Fruit fly (Drosophila melanogaster): ENCODE data around the gene slam.

DNA sequence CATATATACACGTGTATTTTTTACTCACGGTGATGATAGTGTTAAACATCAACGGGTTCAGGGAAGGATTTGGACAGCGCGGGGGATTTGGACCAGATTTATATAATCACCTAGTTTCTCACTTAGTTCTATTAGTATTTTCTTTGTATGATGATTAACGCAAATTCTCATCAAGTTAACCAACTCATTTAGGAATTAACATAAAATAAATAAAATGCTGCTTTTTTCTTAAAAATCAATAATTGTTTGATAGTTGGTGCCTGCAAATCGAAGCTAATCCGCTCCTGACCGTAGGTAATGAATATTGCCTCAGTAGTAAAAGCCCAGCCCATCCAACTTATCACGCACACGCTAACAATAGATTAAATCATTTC is 20.4 kb upstream of the slam start:
- TF ChIP-seq Myc (optimal IDR thresholded peaks at IDR 0.05) (no peak), h (optimal IDR thresholded peaks at IDR 0.05) (no peak)
